Worm (Caenorhabditis elegans) whole organism, young adult: Measurements from ENCODE around the gene T16G12.8.

Source experiments
- F39B2.1 ChIP-seq: fragments of 200-800 bp; sonication (Bioruptor generic); IDR thresholded peaks from 2 replicates; pipeline ENCODE4 v1.3.6; 2022; ENCODE audit warnings: missing genetic modification reagents, missing genetic modification characterization, missing compliant biosample characterization
- F49E8.2 ChIP-seq: sonication (generic microtip); optimal IDR thresholded peaks from 3 replicates; lab custom pipeline; 2017; ENCODE audit warnings: missing genetic modification characterization, mild to moderate bottlenecking, missing compliant biosample characterization, antibody characterized with exemption, moderate library complexity; ENCODE audit not compliant: insufficient read depth
- F57C9.4 ChIP-seq: sonication (generic microtip); optimal IDR thresholded peaks from 2 replicates; lab custom pipeline; 2017; ENCODE audit warnings: mild to moderate bottlenecking, missing genetic modification characterization, missing compliant biosample characterization
- Y79H2A.3 ChIP-seq: fragments of 200-800 bp; sonication (Bioruptor generic); conservative IDR thresholded peaks from 2 replicates; pipeline ENCODE4 v1.3.6; 2022; ENCODE audit warnings: missing genetic modification reagents, missing genetic modification characterization, missing compliant biosample characterization
- ceh-27 ChIP-seq: fragments of 200-800 bp; sonication (Bioruptor generic); optimal IDR thresholded peaks from 2 replicates; lab custom pipeline; 2018; ENCODE audit warnings: mild to moderate bottlenecking, missing genetic modification characterization, moderate library complexity, missing compliant biosample characterization
- dpff-1 ChIP-seq: sonication (generic microtip); optimal IDR thresholded peaks from 2 replicates; lab custom pipeline; 2017; ENCODE audit warnings: mild to moderate bottlenecking, missing genetic modification characterization, missing compliant biosample characterization
- dpl-1 ChIP-seq: fragments of 150-350 bp; optimal IDR thresholded peaks from 2 replicates; lab custom pipeline; 2014; ENCODE audit warnings: missing biosample characterization, missing genetic modification reagents, missing genetic modification characterization
- ets-4 ChIP-seq: fragments of 200-800 bp; sonication (Bioruptor generic); optimal IDR thresholded peaks from 2 replicates; lab custom pipeline; 2018; ENCODE audit warnings: mild to moderate bottlenecking, missing genetic modification characterization, missing compliant biosample characterization
- nfya-2 ChIP-seq: fragments of 200-800 bp; sonication (Bioruptor generic); IDR thresholded peaks from 2 replicates; pipeline ENCODE4 v1.3.6; 2022; ENCODE audit warnings: missing genetic modification reagents, missing genetic modification characterization, missing compliant biosample characterization
- pha-4 ChIP-seq: fragments of 150-350 bp; sonication (generic microtip); optimal IDR thresholded peaks from 2 replicates; lab custom pipeline; 2014; ENCODE audit warnings: missing biosample characterization, missing genetic modification reagents, missing genetic modification characterization
- rec-8 ChIP-seq, 2 experiments: sonication (generic microtip); optimal IDR thresholded peaks; 2 replicates each; lab custom pipeline; 2016; ENCODE audit warnings: mild to moderate bottlenecking in 2 of 2, missing genetic modification characterization in 2 of 2, missing genetic modification reagents in 2 of 2, missing genotype in 2 of 2, missing biosample characterization in 1 of 2, missing compliant biosample characterization in 1 of 2, moderate library complexity in 1 of 2
- repo-1 ChIP-seq: sonication (generic microtip); optimal IDR thresholded peaks from 2 replicates; lab custom pipeline; 2017; ENCODE audit warnings: mild to moderate bottlenecking, missing genetic modification characterization, missing compliant biosample characterization
- ztf-26 ChIP-seq: sonication (generic microtip); optimal IDR thresholded peaks from 2 replicates; lab custom pipeline; 2017; ENCODE audit warnings: missing genetic modification characterization, missing compliant biosample characterization

DNA sequence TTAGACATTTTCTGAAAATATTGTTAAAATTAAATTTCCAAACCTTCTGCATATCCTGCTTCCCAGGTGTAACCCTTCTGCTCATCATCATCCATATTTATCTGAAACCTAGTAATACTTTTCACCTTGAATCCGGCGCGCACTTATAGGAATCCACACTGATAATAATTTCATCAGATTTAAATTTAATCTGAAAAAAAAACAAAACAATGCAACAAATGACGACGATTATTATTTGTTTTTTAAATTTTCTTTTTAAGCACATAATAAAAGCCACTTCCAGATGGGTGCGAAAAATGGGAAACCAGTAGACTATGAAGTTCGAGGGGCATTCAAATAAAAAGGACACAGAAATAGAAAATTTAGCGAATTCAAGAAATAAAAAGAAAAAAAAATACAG, 31.6 kb downstream of the T16G12.8 start, which contains the start of gene gtf-2H2C:
- no peak for TF ChIP-seq F39B2.1 (GFP tag; lab: Robert Waterston, UW)
- no peak for TF ChIP-seq repo-1
- TF ChIP-seq rec-8 (tag; optimal IDR thresholded peaks at IDR 0.05; lab: Kevin White, UChicago), result no peak
- no peak for TF ChIP-seq dpff-1 (tag; lab: Kevin White, UChicago)
- no peak for TF ChIP-seq pha-4 (tag; lab: Kevin White, UChicago)
- TF ChIP-seq F49E8.2, result no peak
- no peak for TF ChIP-seq dpl-1
- 0 out of 2 replicates have a peak, but pooled peaks have one; percentile 27 for TF ChIP-seq Y79H2A.3 (GFP tag; lab: Robert Waterston, UW)
- TF ChIP-seq ceh-27 (GFP tag; lab: Kevin White, UChicago), result no peak
- TF ChIP-seq ets-4, result no peak
- no peak for TF ChIP-seq ztf-26 (tag; lab: Kevin White, UChicago)
- TF ChIP-seq nfya-2 (GFP tag; lab: Robert Waterston, UW), result no peak
- TF ChIP-seq F57C9.4 (tag; lab: Kevin White, UChicago), result no peak
